Worm (Caenorhabditis elegans): ENCODE results near the gene K02E7.11.

- no peak for TF ChIP-seq fos-1 (tag; optimal IDR thresholded peaks at IDR 0.05)
- no peak for TF ChIP-seq egl-27 (tag; optimal IDR thresholded peaks at IDR 0.05)
- no peak for TF ChIP-seq pha-4 (tag; optimal IDR thresholded peaks at IDR 0.05)
- TF ChIP-seq R02D3.7 (tag; optimal IDR thresholded peaks at IDR 0.05), result no peak
- no peak for TF ChIP-seq skn-1 (tag; optimal IDR thresholded peaks at IDR 0.05)
These were observed at the start of gene K02E7.11 for ce11 chrII:1075424-1075823.

All from whole organism, L3 larva.